Worm (Caenorhabditis elegans): ENCODE data around the gene C09F9.2.

DNA sequence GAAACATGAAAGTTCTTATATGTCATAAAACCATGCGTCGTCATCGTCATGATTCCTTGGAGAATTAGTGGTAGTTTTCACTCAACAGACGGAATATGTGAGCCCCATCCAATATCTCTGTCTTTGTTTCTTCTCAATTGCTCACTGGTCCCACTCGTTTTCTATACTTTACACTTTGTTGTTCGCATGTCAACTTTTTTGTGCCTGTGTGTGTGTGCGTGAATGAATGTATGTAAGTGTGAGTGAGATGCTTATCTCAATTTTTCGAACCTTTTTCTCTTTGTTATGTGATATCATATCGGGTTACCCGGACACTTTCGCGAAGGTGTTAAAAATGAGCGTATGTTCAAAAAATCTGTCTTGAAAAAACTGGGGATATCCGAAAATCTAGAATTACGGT lies 33.2 kb upstream of the C09F9.2 start:
- TF ChIP-seq pha-4 (tag; optimal IDR thresholded peaks at IDR 0.05) = no peak
- TF ChIP-seq snpc-4 (GFP tag; optimal IDR thresholded peaks at IDR 0.05) = no peak
- TF ChIP-seq snpc-4 (tag; optimal IDR thresholded peaks at IDR 0.05) = no peak
- no peak for TF ChIP-seq unc-62 (GFP tag; optimal IDR thresholded peaks at IDR 0.05)
- no peak for TF ChIP-seq B0261.1 (tag; optimal IDR thresholded peaks at IDR 0.05)
- no peak for TF ChIP-seq lir-1 (GFP tag; conservative IDR thresholded peaks at IDR 0.05)
- TF ChIP-seq F49E8.2 (tag; optimal IDR thresholded peaks at IDR 0.05; ENCODE audit: insufficient read depth) = no peak
- no peak for TF ChIP-seq lsy-27 (tag; optimal IDR thresholded peaks at IDR 0.05; ENCODE audit: borderline replicate concordance, insufficient read depth)
- TF ChIP-seq tbp1 (GFP tag; optimal IDR thresholded peaks at IDR 0.05) = no peak
- TF ChIP-seq madf-6 (GFP tag; IDR thresholded peaks at IDR 0.05) = no peak
- TF ChIP-seq dpff-1 (tag; optimal IDR thresholded peaks at IDR 0.05) = no peak

Data from whole organism, young adult.